Fruit fly (Drosophila melanogaster) Kc167 (cell line): ENCODE results near the gene CG12398.

ENCODE experiments used
- Myc ChIP-seq: fragments of >200 bp; optimal IDR thresholded peaks from 2 replicates; lab custom pipeline; 2017; ENCODE audit warnings: missing external identifiers
- Sin3A ChIP-seq: fragments of >200 bp; optimal IDR thresholded peaks from 2 replicates; lab custom pipeline; 2018; ENCODE audit warnings: missing external identifiers

DNA sequence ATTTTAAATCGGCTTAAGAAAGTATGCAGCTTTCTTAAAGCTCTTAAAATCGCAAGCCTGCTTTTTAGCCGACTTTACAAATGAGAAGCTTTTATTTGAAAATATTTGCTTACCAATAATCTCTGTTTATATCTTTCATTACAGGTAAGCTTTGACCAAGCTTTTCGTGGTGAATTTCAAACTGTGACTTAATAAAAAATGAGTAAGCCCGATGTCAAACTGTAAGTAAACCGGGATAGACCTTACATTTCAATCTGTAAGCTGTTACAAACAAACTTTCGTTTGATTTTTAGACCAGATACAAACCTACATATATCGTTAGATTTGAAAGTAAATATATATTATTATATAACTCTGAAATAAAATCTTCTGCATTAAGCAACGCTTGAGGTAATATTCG is 28.1 kb downstream of the CG12398 start:
- TF ChIP-seq Sin3A = no peak
- no peak for TF ChIP-seq Myc (lab: Kevin White, UChicago)
